Worm (Caenorhabditis elegans): ENCODE measurements around the gene phat-6.

Gene phat-6

DNA sequence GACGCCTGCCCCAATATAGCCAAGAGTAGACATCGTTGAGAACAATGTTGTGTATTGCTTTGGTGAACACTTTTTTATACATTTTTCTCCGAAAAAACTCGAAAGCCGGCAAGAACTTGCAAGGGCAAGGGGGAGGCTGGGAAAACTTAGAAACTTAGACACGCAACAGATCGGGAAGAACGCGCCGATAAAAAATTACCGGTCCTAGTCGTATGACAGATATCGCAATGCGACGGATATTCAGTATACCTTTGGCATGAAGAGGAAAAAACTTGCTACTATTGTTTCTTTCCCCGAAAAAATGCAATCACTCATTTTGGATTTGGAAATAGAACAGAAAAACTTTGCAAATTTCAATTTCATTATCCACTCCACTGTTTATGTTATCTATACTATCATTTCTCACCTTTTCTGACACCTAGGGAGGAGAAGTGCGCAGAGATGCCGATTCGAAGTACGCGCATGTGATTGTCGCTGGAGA, 17.7 kb downstream of the phat-6 start, which contains the start of gene col-41:
col-41 (minus strand) TSS at position 51 of the 481 bp plus-strand sequence.
- TF ChIP-seq blmp-1 (tag; optimal IDR thresholded peaks at IDR 0.05) (peak; percentile 77), nhr-19 (GFP tag; conservative IDR thresholded peaks at IDR 0.05) (no peak)

DNA sequence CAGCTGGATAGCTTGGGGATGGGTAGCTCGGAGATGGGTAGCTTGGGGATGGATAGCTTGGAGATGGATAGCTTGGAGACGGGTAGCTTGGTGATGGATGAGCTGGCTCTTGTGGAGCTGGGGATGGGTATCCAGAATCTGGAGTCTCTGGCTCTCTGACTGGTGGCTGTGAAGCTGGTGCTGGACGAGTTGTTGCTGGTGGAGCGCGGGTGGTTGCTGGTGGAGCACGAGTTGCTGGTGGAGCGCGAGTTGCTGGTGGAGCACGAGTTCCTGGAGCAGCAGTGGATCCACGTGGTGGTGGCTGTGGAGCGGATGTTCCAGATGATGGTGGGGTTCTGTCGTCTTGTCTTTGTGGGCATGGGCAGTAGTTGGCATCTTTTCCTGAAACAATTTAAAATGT, 19.0 kb downstream of the phat-6 start:
- TF ChIP-seq mdl-1 (tag; optimal IDR thresholded peaks at IDR 0.05) = no peak
- TF ChIP-seq nhr-71 (tag; optimal IDR thresholded peaks at IDR 0.05) = no peak
- peak; percentile 0 for TF ChIP-seq nhr-85 (tag)
- no peak for TF ChIP-seq fkh-8 (tag; optimal IDR thresholded peaks at IDR 0.05)
- no peak for TF ChIP-seq mab-9 (GFP tag; IDR thresholded peaks at IDR 0.05)
- no peak for TF ChIP-seq ceh-88 (GFP tag; IDR thresholded peaks at IDR 0.05)

DNA sequence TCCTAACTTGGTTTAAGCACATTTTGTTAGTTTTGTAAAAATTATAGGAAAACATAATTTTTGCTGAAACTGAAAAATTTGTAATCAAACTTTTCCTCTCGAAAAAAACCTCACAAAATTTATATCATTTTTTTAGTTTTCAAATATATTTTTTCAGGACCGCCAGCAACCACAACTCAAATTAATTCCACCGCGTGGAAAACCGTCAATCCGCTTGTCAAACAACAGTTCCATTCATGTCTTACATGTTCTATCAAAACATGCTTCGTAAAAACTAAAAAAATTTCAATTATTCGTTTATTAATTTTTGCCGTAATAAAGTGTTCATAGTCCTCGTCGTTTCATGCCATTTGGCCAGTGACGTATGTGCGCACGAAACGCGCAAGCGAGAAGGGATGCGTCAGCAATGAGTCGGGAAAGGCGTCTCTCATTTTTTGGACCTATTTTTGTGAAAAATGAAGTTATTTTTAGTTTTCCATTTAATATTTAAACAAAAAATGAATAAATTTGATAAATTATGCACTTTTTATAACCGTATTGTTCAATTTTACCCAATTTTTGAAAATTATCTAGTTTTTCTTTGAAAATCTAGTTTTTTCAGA, 20.8 kb downstream of the phat-6 start, which contains the start of gene ucr-2.2:
ucr-2.2 (plus strand) TSS at position 602 of the 602 bp plus-strand sequence.
- TF ChIP-seq nhr-237 (tag; optimal IDR thresholded peaks at IDR 0.05) (no peak), hlh-17 (GFP tag; optimal IDR thresholded peaks at IDR 0.05; ENCODE audit: borderline replicate concordance) (no peak), ama-1 (optimal IDR thresholded peaks at IDR 0.05) (peak; percentile 4), lin-15B (tag; optimal IDR thresholded peaks at IDR 0.05) (peak; percentile 11), lsy-2 (tag; optimal IDR thresholded peaks at IDR 0.05) (peak; percentile 86 to 88), lin-35 (GFP tag; optimal IDR thresholded peaks at IDR 0.05) (peak; percentile 72 to 89), ztf-4 (tag; optimal IDR thresholded peaks at IDR 0.05) (peak; percentile 64), aly-2 (tag; optimal IDR thresholded peaks at IDR 0.05) (no peak), mdl-1 (tag; optimal IDR thresholded peaks at IDR 0.05) (peak in 1 of 2 experiments; percentile 72), nhr-47 (tag; optimal IDR thresholded peaks at IDR 0.05) (peak; percentile 88), nhr-84 (tag; optimal IDR thresholded peaks at IDR 0.05) (no peak), lin-39 (tag; optimal IDR thresholded peaks at IDR 0.05) (peak; percentile 76), efl-1 (optimal IDR thresholded peaks at IDR 0.05) (peak; percentile 67 to 71), efl-1 (GFP tag; optimal IDR thresholded peaks at IDR 0.05 in 1 of 2) (peak; percentile 64 to 97), nhr-71 (tag; optimal IDR thresholded peaks at IDR 0.05) (peak; percentile 91), swsn-7 (tag; optimal IDR thresholded peaks at IDR 0.05) (peak; percentile 86), tlp-1 (tag; optimal IDR thresholded peaks at IDR 0.05) (no peak), unc-98 (GFP tag; IDR thresholded peaks at IDR 0.05) (no peak), nhr-28 (tag; optimal IDR thresholded peaks at IDR 0.05) (no peak), dpl-1 (GFP tag; optimal IDR thresholded peaks at IDR 0.05) (peak; percentile 62 to 80 (median 79)), ztf-11 (tag; optimal IDR thresholded peaks at IDR 0.05) (peak in 1 of 2 experiments; percentile 66), nhr-90 (tag; optimal IDR thresholded peaks at IDR 0.05; ENCODE audit: poor library complexity) (peak; percentile 87), unc-62 (GFP tag; optimal IDR thresholded peaks at IDR 0.05) (no peak), fkh-8 (tag; optimal IDR thresholded peaks at IDR 0.05) (peak; percentile 87), ces-1 (GFP tag; optimal IDR thresholded peaks at IDR 0.05) (no peak), ceh-82 (tag; optimal IDR thresholded peaks at IDR 0.05) (peak; percentile 11 to 63 (median 59)), snu-23 (GFP tag; optimal IDR thresholded peaks at IDR 0.05) (peak; percentile 91), nhr-85 (tag) (peak; percentile 88), snpc-4 (tag; optimal IDR thresholded peaks at IDR 0.05) (peak; percentile 72), nhr-19 (GFP tag; conservative IDR thresholded peaks at IDR 0.05) (peak; percentile 87), blmp-1 (tag; optimal IDR thresholded peaks at IDR 0.05) (peak; percentile 76), dsc-1 (tag; optimal IDR thresholded peaks at IDR 0.05) (peak; percentile 88), lin-14 (GFP tag; optimal IDR thresholded peaks at IDR 0.05) (peak; percentile 94), zip-4 (GFP tag; optimal IDR thresholded peaks at IDR 0.05) (peak; percentile 65), aha-1 (tag; optimal IDR thresholded peaks at IDR 0.05) (peak; percentile 52), ets-5 (GFP tag; IDR thresholded peaks at IDR 0.05) (no peak), xbp-1 (tag; optimal IDR thresholded peaks at IDR 0.05) (peak; percentile 87), fkh-4 (tag; optimal IDR thresholded peaks at IDR 0.05; ENCODE audit: borderline replicate concordance) (no peak), nhr-76 (tag; optimal IDR thresholded peaks at IDR 0.05) (no peak), Y116A8C.19 (tag; optimal IDR thresholded peaks at IDR 0.05; ENCODE audit: borderline replicate concordance) (no peak), isw-1 (GFP tag; IDR thresholded peaks at IDR 0.05) (peak; percentile 49), nhr-20 (tag; optimal IDR thresholded peaks at IDR 0.05) (peak; percentile 93), pax-3 (tag; optimal IDR thresholded peaks at IDR 0.05) (peak; percentile 47), pag-3 (tag; optimal IDR thresholded peaks at IDR 0.05; ENCODE audit: borderline replicate concordance, insufficient read depth) (peak; percentile 57), C04F5.9 (tag; optimal IDR thresholded peaks at IDR 0.05) (peak; percentile 56)
